Worm (Caenorhabditis elegans): ENCODE results near the gene F29G6.1.

DNA sequence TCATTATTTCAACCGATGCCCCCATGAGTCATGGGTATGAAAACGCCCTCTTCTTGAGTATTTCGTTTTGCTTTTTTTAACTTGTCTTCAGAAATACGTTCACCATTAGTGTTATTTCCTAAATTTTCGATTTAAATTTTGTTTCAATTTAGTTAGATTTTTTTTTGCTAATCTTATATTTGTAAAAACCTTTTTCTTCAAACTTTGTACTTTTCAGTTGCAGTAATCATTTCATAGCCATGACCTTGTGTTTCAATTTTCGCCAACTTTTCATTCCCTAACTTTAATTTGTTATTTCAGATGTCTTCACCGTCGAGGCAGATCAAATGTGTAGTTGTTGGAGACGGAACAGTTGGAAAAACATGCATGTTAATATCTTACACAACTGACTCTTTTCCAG lies 46.2 kb downstream of the F29G6.1 start, which contains the start of gene mig-2:
- TF ChIP-seq duxl-1 (tag; optimal IDR thresholded peaks at IDR 0.05; ENCODE audit: poor library complexity) = no peak
- no peak for TF ChIP-seq fos-1 (tag; optimal IDR thresholded peaks at IDR 0.05)
- no peak for TF ChIP-seq unc-130 (GFP tag; optimal IDR thresholded peaks at IDR 0.05)
- no peak for TF ChIP-seq R02D3.7 (tag; optimal IDR thresholded peaks at IDR 0.05)
- no peak for TF ChIP-seq nhr-76 (tag; optimal IDR thresholded peaks at IDR 0.05)
- no peak for TF ChIP-seq mep-1 (tag; optimal IDR thresholded peaks at IDR 0.05)

Data from whole organism, L4 larva.